Fruit fly (Drosophila melanogaster): ENCODE results near the gene GluRS-m.

The GluRS-m gene

DNA sequence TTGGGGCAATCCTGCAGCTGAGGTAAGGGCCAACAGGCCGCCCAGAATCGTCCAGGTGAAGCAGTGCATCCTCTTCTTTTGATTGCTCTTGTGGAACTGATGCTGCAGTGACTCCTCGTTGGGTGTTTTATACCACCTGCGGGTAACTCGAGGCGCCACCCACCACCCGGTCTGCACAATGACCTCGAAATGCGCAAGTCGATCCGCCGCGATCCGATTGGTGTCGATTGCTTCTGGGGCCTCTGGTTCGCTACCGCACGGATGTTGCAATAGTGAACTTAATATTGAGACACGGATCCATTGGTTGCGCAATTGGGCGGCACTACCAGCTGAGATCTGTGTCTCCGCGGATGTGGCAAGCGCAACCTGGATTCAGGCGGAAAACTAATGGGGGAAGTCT lies 49.7 kb downstream of the GluRS-m start, which contains the start of gene Cpr72Ec:
Cpr72Ec (minus strand) TSS at position 101 of the 400 bp plus-strand sequence.
- no peak for TF ChIP-seq fkh (GFP tag; optimal IDR thresholded peaks at IDR 0.05)
- no peak for TF ChIP-seq ss (GFP tag; optimal IDR thresholded peaks at IDR 0.05)
- TF ChIP-seq CG11294 (GFP tag; IDR thresholded peaks at IDR 0.05): no peak
- no peak for TF ChIP-seq Smox (GFP tag; optimal IDR thresholded peaks at IDR 0.05)
- no peak for TF ChIP-seq CG31627 (GFP tag; optimal IDR thresholded peaks at IDR 0.05)
- TF ChIP-seq CG15336 (GFP tag; IDR thresholded peaks at IDR 0.05): no peak
- TF ChIP-seq CG3032 (tag; optimal IDR thresholded peaks at IDR 0.05): no peak
- TF ChIP-seq Hr38 (GFP tag; optimal IDR thresholded peaks at IDR 0.05): no peak
- no peak for TF ChIP-seq CG6808 (GFP tag; optimal IDR thresholded peaks at IDR 0.05)
- TF ChIP-seq spab (GFP tag; optimal IDR thresholded peaks at IDR 0.05): no peak
- TF ChIP-seq CG10669 (GFP tag; optimal IDR thresholded peaks at IDR 0.05): no peak
- TF ChIP-seq CG4318 (GFP tag; optimal IDR thresholded peaks at IDR 0.05): no peak
- no peak for TF ChIP-seq Gug (GFP tag; IDR thresholded peaks at IDR 0.05)
- TF ChIP-seq CG6276 (GFP tag; optimal IDR thresholded peaks at IDR 0.05): no peak
- no peak for TF ChIP-seq Hr39 (GFP tag; optimal IDR thresholded peaks at IDR 0.05)
- no peak for TF ChIP-seq CG16779 (tag; optimal IDR thresholded peaks at IDR 0.05)
